Worm (Caenorhabditis elegans) whole organism, L2 larva: Measurements from ENCODE around the gene srz-67.
"Not testable (repeated sequence)": the region's sequence is repeated elsewhere in the genome, so short reads cannot be mapped to it uniquely, and the experiment has no call there.

Experiments
- C34F6.9 ChIP-seq: fragments of 150-350 bp; optimal IDR thresholded peaks from 2 replicates; lab custom pipeline; 2014; ENCODE audit warnings: missing biosample characterization, missing genetic modification characterization
- R02D3.7 ChIP-seq: fragments of 150-350 bp; optimal IDR thresholded peaks from 2 replicates; lab custom pipeline; 2014; ENCODE audit warnings: missing biosample characterization, missing genetic modification characterization
- ZK546.5 ChIP-seq: sonication (generic microtip); optimal IDR thresholded peaks from 2 replicates; lab custom pipeline; 2017; ENCODE audit warnings: missing biosample characterization, missing genetic modification characterization
- aly-2 ChIP-seq: fragments of 150-350 bp; optimal IDR thresholded peaks from 2 replicates; lab custom pipeline; 2014; ENCODE audit warnings: missing biosample characterization, missing genetic modification characterization
- blmp-1 ChIP-seq: sonication (generic microtip); optimal IDR thresholded peaks from 2 replicates; lab custom pipeline; 2017; ENCODE audit warnings: missing genetic modification characterization, mild to moderate bottlenecking, missing compliant biosample characterization, antibody characterized with exemption, moderate library complexity; ENCODE audit not compliant: insufficient read depth
- ceh-16 ChIP-seq: fragments of 150-350 bp; optimal IDR thresholded peaks from 2 replicates; lab custom pipeline; 2014; ENCODE audit warnings: missing biosample characterization, missing genetic modification characterization
- ceh-82 ChIP-seq: fragments of 150-350 bp; optimal IDR thresholded peaks from 2 replicates; lab custom pipeline; 2014; ENCODE audit warnings: missing biosample characterization, missing genetic modification characterization
- crh-2 ChIP-seq: sonication (generic microtip); optimal IDR thresholded peaks from 2 replicates; lab custom pipeline; 2017; ENCODE audit warnings: missing biosample characterization, missing genetic modification characterization
- fos-1 ChIP-seq: fragments of 150-350 bp; optimal IDR thresholded peaks from 2 replicates; lab custom pipeline; 2014; ENCODE audit warnings: missing biosample characterization, missing genetic modification characterization
- gmeb-1 ChIP-seq: fragments of 150-350 bp; optimal IDR thresholded peaks from 2 replicates; lab custom pipeline; 2014; ENCODE audit warnings: missing biosample characterization, missing genetic modification characterization
- lin-11 ChIP-seq: fragments of 150-350 bp; sonication (generic microtip); optimal IDR thresholded peaks from 2 replicates; lab custom pipeline; 2014; ENCODE audit warnings: missing biosample characterization, missing genetic modification characterization, inconsistent platforms, mixed read lengths
- lin-39 ChIP-seq: fragments of 150-350 bp; optimal IDR thresholded peaks from 2 replicates; lab custom pipeline; 2014; ENCODE audit warnings: missing biosample characterization, missing genetic modification reagents, missing genetic modification characterization
- lsy-2 ChIP-seq, 2 experiments: fragments of 150-350 bp in 1 of 2; sonication (generic microtip) in 1 of 2; optimal IDR thresholded peaks; 2 replicates each; lab custom pipeline; 2014 to 2017; ENCODE audit warnings: missing biosample characterization in 2 of 2, missing genetic modification characterization in 2 of 2
- mbf-1 ChIP-seq: sonication (generic microtip); optimal IDR thresholded peaks from 2 replicates; lab custom pipeline; 2017; ENCODE audit warnings: missing biosample characterization, missing genetic modification characterization
- mdl-1 ChIP-seq, 2 experiments: fragments of 150-350 bp in 1 of 2; sonication (generic microtip) in 1 of 2; optimal IDR thresholded peaks; 2 replicates each; lab custom pipeline; 2017; ENCODE audit warnings: missing biosample characterization in 2 of 2, missing genetic modification characterization in 2 of 2
- nhr-11 ChIP-seq: fragments of 150-350 bp; optimal IDR thresholded peaks from 2 replicates; lab custom pipeline; 2014; ENCODE audit warnings: missing biosample characterization, missing genetic modification characterization
- nhr-12 ChIP-seq: fragments of 150-350 bp; optimal IDR thresholded peaks from 2 replicates; lab custom pipeline; 2014; ENCODE audit warnings: missing biosample characterization, missing genetic modification characterization
- nhr-129 ChIP-seq: fragments of 150-350 bp; optimal IDR thresholded peaks from 2 replicates; lab custom pipeline; 2014; ENCODE audit warnings: missing biosample characterization, missing genetic modification characterization
- nhr-237 ChIP-seq: fragments of 150-350 bp; optimal IDR thresholded peaks from 2 replicates; lab custom pipeline; 2014; ENCODE audit warnings: missing biosample characterization, missing genetic modification characterization
- nhr-25 ChIP-seq: fragments of 150-350 bp; sonication (generic microtip); optimal IDR thresholded peaks from 3 replicates; lab custom pipeline; 2014; ENCODE audit warnings: missing biosample characterization, missing genetic modification characterization
- nhr-77 ChIP-seq: fragments of 150-350 bp; optimal IDR thresholded peaks from 2 replicates; lab custom pipeline; 2014; ENCODE audit warnings: missing biosample characterization, missing genetic modification characterization
- peb-1 ChIP-seq: fragments of 150-350 bp; optimal IDR thresholded peaks from 2 replicates; lab custom pipeline; 2014; ENCODE audit warnings: missing biosample characterization, missing genetic modification characterization
- sem-4 ChIP-seq: fragments of 150-350 bp; optimal IDR thresholded peaks from 2 replicates; lab custom pipeline; 2014; ENCODE audit warnings: missing biosample characterization, missing genetic modification reagents, missing genetic modification characterization
- skn-1 ChIP-seq: sonication (generic microtip); optimal IDR thresholded peaks from 2 replicates; lab custom pipeline; 2017; ENCODE audit warnings: missing biosample characterization, missing genetic modification characterization
- sma-3 ChIP-seq: sonication (generic microtip); optimal IDR thresholded peaks from 2 replicates; lab custom pipeline; 2016; ENCODE audit warnings: missing genetic modification reagents, missing genetic modification characterization, missing compliant biosample characterization
- sma-9 ChIP-seq, 2 experiments: fragments of 150-350 bp in 1 of 2; sonication (generic microtip) in 1 of 2; optimal IDR thresholded peaks; 2 replicates each; lab custom pipeline; 2014 to 2016; ENCODE audit warnings: missing genetic modification characterization in 2 of 2, mild to moderate bottlenecking in 1 of 2, missing biosample characterization in 1 of 2, missing compliant biosample characterization in 1 of 2, missing genetic modification reagents in 1 of 2, moderate library complexity in 1 of 2
- snpc-4 ChIP-seq: fragments of 150-350 bp; optimal IDR thresholded peaks from 2 replicates; lab custom pipeline; 2014; ENCODE audit warnings: missing biosample characterization, missing genetic modification characterization
- unc-39 ChIP-seq: fragments of 150-350 bp; optimal IDR thresholded peaks from 2 replicates; lab custom pipeline; 2014; ENCODE audit warnings: missing biosample characterization, missing genetic modification characterization
- unc-55 ChIP-seq: fragments of 150-350 bp; sonication (generic microtip); optimal IDR thresholded peaks from 3 replicates; lab custom pipeline; 2014; ENCODE audit warnings: missing biosample characterization, missing genetic modification reagents, missing genetic modification characterization
- unc-62 ChIP-seq: fragments of 150-350 bp; optimal IDR thresholded peaks from 2 replicates; lab custom pipeline; 2014; ENCODE audit warnings: missing biosample characterization, missing genetic modification reagents, missing genetic modification characterization
- zag-1 ChIP-seq: fragments of 150-350 bp; optimal IDR thresholded peaks from 2 replicates; lab custom pipeline; 2014; ENCODE audit warnings: missing biosample characterization, missing genetic modification characterization
- ztf-1 ChIP-seq: fragments of 200-800 bp; sonication (Bioruptor generic); conservative IDR thresholded peaks from 2 replicates; pipeline ENCODE4 v1.3.6; 2022; ENCODE audit warnings: missing genetic modification characterization, missing compliant biosample characterization
- ztf-11 ChIP-seq: sonication (generic microtip); optimal IDR thresholded peaks from 2 replicates; lab custom pipeline; 2017; ENCODE audit warnings: missing biosample characterization, missing genetic modification characterization

Gene srz-67

DNA sequence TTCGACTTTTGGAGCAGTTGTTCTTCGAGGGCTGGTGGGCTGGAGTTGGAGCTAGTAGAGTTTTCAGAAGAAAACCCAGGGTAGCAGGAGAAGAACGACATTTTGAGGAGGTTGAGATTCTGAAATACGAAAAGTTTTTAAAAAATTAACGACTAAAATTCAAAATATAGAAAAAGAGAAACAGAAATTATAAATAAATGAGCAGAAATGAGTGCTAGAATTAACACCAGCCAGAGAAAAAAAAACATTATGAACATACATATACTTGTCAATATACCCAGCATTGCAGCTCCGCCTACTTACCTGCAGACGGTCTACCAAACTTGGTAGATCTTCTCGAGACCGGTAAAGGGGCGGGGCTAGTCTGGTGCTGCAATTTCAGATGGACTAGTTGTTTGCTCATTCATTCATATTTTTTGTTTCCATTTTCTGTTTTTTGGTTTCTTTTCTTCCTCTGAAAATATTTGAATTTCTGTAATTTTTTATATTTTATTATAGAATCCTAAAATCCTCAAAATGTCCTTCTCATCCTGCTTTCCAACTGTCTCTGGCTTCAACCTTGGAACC is 30.4 kb downstream of the srz-67 start, which contains the start of the genes ZC239.20 and ZC239.21:
Gene ZC239.20 (minus strand): TSS at position 101 of the 567 bp plus-strand sequence.
Gene ZC239.21 (plus strand): TSS at position 517 of the 567 bp plus-strand sequence.
- TF ChIP-seq ztf-1 (GFP tag; lab: Robert Waterston, UW) (no peak), snpc-4 (tag; lab: Kevin White, UChicago) (no peak), ztf-11 (tag; lab: Kevin White, UChicago) (no peak), sma-3 (GFP tag; lab: Kevin White, UChicago) (no peak), zag-1 (tag; lab: Kevin White, UChicago) (no peak), ceh-82 (tag; lab: Kevin White, UChicago) (no peak), gmeb-1 (tag; lab: Kevin White, UChicago) (no peak), crh-2 (no peak)

DNA sequence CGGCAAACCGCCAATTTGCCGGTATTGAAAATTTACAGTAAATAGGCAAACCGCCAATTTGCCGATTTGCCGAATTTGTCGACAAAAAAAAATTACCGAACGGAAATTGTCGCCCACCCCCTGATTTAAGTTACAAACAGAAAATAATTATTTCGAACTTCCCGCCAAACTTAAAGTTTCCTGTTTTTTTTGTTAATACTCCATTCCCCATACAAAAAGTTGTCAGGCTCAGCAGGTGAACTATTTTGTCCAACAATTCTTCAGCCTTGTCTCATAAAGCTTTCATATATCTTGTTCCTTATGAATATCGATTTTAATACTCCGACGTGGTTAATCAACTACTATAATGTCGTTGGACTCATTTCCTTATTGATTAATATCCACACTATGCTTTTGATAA is 33.5 kb downstream of the srz-67 start, which contains the start of gene sri-50:
Gene sri-50 (plus strand): TSS at position 301 of the 400 bp plus-strand sequence.
- TF ChIP-seq C34F6.9 (no peak), blmp-1 (tag; lab: Kevin White, UChicago) (no peak), lsy-2 (tag; optimal IDR thresholded peaks at IDR 0.05; lab: Kevin White, UChicago) (no peak), snpc-4 (tag; lab: Kevin White, UChicago) (no peak), lin-39 (tag; lab: Kevin White, UChicago) (no peak), lin-11 (tag; lab: Kevin White, UChicago) (no peak), zag-1 (tag; lab: Kevin White, UChicago) (no peak), peb-1 (tag; lab: Kevin White, UChicago) (no peak)
- TF ChIP-seq, all 48 proteins: peak for 0

DNA sequence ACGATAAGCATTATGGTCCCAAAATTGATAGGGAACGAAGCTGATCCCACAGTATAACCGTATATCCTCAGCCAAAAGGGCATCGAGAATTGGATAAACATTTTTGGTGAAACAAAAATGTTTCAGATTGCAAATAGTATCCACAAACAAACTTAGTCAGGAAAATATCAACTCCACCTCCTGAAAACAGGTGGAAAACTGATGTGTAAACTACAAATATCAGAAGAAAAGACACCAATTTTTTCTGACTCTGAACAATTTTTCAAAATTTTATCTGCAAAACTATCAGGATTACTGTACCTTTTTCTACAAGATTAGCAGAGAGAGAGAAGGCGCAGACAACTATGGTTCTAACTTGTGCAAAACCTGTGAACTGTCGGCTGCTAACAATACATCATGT is 34.4 kb downstream of the srz-67 start, which contains the start of gene sri-53:
Gene sri-53 (minus strand): TSS at position 101 of the 400 bp plus-strand sequence.
- TF ChIP-seq mdl-1 (tag; optimal IDR thresholded peaks at IDR 0.05; lab: Kevin White, UChicago), result no peak
- no peak for TF ChIP-seq fos-1 (tag; lab: Kevin White, UChicago)
- TF ChIP-seq ceh-16, result no peak
- no peak for TF ChIP-seq sem-4 (tag; lab: Kevin White, UChicago)
- no peak for TF ChIP-seq crh-2
- no peak for TF ChIP-seq zag-1 (tag; lab: Kevin White, UChicago)
- no peak for TF ChIP-seq nhr-11 (tag; lab: Kevin White, UChicago)
- no peak for TF ChIP-seq nhr-129 (tag; lab: Kevin White, UChicago)
- no peak for TF ChIP-seq nhr-12
- no peak for TF ChIP-seq lsy-2 (tag; optimal IDR thresholded peaks at IDR 0.05; lab: Kevin White, UChicago)
- TF ChIP-seq ztf-1 (GFP tag; lab: Robert Waterston, UW), result no peak
- no peak for TF ChIP-seq ZK546.5
- no peak for TF ChIP-seq unc-62 (GFP tag; lab: Kevin White, UChicago)
- no peak for TF ChIP-seq unc-55
- TF ChIP-seq R02D3.7 (tag; lab: Kevin White, UChicago), result no peak
- no peak for TF ChIP-seq snpc-4 (tag; lab: Kevin White, UChicago)
- no peak for TF ChIP-seq skn-1 (tag; lab: Kevin White, UChicago)
- no peak for TF ChIP-seq mbf-1
- no peak for TF ChIP-seq aly-2
- no peak for TF ChIP-seq sma-3 (GFP tag; lab: Kevin White, UChicago)

ce11 chrII:3201242-3201641 is 35.7 kb downstream of the srz-67 start, which contains the start of gene sri-48:
Gene sri-48, minus strand, starts transcription at chrII:3201342.
- TF ChIP-seq nhr-237 (tag; lab: Kevin White, UChicago); aly-2; nhr-25: not testable (repeated sequence)

ce11 chrII:3198998-3199397 is 37.9 kb downstream of the srz-67 start, which contains the start of gene sri-51:
Gene sri-51, minus strand, starts transcription at chrII:3199098.
- no peak for TF ChIP-seq unc-39 (tag; lab: Kevin White, UChicago)
- TF ChIP-seq nhr-77 (tag; lab: Kevin White, UChicago), result no peak
- no peak for TF ChIP-seq sma-9 (GFP tag; optimal IDR thresholded peaks at IDR 0.05; lab: Kevin White, UChicago)
- TF ChIP-seq sma-9 (tag; optimal IDR thresholded peaks at IDR 0.05; lab: Kevin White, UChicago), result no peak
- no peak for TF ChIP-seq blmp-1 (tag; lab: Kevin White, UChicago)
- TF ChIP-seq snpc-4 (tag; lab: Kevin White, UChicago), result no peak
- TF ChIP-seq, all 48 proteins: peak for 0
